Fruit fly (Drosophila melanogaster): ENCODE measurements around the gene PIG-F.

Gene PIG-F

DNA sequence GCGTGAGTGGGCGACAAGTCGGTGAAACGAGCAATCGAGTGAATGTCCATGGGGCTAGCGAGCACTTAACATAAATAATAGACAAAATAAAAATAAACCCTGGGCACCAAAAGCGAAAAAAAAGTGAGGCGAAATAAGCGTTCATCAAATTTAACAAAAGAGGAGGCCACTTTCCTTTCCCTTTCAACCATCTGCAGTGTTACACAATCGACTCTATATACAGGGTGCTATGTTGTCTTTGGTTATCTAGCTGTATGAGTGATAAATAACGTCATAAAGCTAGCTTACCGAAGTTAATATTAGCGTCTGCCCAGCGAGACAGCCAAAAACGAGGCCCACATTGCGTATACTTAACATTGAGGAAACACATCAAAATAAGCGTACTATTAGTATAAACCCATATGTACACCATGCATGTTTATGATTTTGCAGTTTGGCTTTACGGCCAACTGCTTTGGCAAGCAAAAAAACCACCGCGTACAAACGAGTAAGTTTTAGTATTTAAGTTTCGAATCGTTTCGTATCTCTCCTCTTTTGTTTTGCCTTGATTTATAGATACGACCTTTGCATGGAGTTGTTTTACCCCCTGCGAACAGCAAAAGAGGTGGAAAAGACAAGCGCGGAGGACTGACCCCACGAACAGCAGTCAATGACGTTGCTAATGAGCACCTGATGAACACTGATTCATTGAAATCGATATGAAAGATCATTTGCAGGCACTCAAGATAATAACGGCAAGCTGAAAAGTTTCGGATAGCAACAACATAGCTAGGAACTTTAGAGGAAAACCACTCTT lies 47.2 kb upstream of the PIG-F start:
- no peak for TF ChIP-seq usp (GFP tag; optimal IDR thresholded peaks at IDR 0.05)
- TF ChIP-seq Mio (GFP tag; optimal IDR thresholded peaks at IDR 0.05): no peak
- TF ChIP-seq fru (GFP tag; optimal IDR thresholded peaks at IDR 0.05): no peak
- no peak for TF ChIP-seq Dif (GFP tag; optimal IDR thresholded peaks at IDR 0.05; ENCODE audit: partially characterized antibody)
- no peak for TF ChIP-seq GATAd (GFP tag; optimal IDR thresholded peaks at IDR 0.05)
- no peak for TF ChIP-seq HLH106 (tag; optimal IDR thresholded peaks at IDR 0.05)
- TF ChIP-seq dsf (GFP tag; optimal IDR thresholded peaks at IDR 0.05; ENCODE audit: borderline replicate concordance): no peak
- no peak for TF ChIP-seq CG9705 (GFP tag; optimal IDR thresholded peaks at IDR 0.05)
- TF ChIP-seq psq (GFP tag; optimal IDR thresholded peaks at IDR 0.05): no peak
- TF ChIP-seq jim (GFP tag; optimal IDR thresholded peaks at IDR 0.05): no peak
- no peak for TF ChIP-seq Dfd (GFP tag; optimal IDR thresholded peaks at IDR 0.05)
- TF ChIP-seq Hr83 (GFP tag; optimal IDR thresholded peaks at IDR 0.05; ENCODE audit: poor library complexity, severe bottlenecking): no peak
- no peak for TF ChIP-seq dmrt93B (GFP tag; optimal IDR thresholded peaks at IDR 0.05)
- no peak for TF ChIP-seq dl (GFP tag; optimal IDR thresholded peaks at IDR 0.05; ENCODE audit: insufficient read depth in 1 of 2, partially characterized antibody in 2 of 2)

DNA sequence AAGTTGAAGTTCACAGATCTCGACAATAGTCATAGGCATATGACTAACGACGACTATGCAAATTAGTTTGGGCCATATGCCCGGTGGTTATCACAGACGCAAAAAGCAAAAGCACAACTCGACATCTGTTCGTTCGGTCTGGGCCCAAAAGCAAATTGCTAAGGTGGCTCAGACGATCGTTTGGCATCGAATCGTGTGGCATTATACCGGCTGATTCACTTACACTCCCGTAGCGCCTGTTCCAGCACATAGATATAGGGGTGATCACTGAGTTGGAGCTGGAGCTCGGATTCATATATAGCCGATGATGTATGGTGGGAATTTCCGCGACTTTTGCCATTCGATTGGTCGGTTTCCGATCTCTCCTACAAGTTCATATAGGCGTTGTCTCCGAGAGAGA lies 46.1 kb upstream of the PIG-F start:
- TF ChIP-seq CrebA (GFP tag; optimal IDR thresholded peaks at IDR 0.05; ENCODE audit: borderline replicate concordance) (no peak), woc (GFP tag; optimal IDR thresholded peaks at IDR 0.05) (no peak), fru (GFP tag; optimal IDR thresholded peaks at IDR 0.05) (no peak), CG32264 (GFP tag; optimal IDR thresholded peaks at IDR 0.05) (no peak), lola (GFP tag; optimal IDR thresholded peaks at IDR 0.05) (no peak), jim (GFP tag; optimal IDR thresholded peaks at IDR 0.05) (no peak), N (GFP tag; optimal IDR thresholded peaks at IDR 0.05) (no peak), Hr78 (GFP tag; optimal IDR thresholded peaks at IDR 0.05) (no peak)

DNA sequence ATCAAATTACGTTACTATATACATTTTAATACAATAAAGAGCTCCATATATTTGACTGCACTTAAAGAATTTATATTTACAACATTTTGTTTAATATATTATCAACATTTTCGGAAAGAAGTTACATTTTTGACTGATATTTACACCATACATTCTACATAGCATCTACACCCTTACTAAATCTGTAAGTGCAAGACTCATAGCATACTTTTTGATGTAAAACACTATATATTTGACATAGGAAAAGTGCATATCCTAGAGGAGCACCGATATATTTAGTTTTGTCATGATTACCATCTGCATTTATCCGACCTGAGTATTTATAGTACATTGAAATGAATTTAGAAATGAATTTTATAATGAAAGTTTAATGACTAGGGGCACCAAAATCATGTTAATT lies 43.3 kb upstream of the PIG-F start:
- TF ChIP-seq dsf (GFP tag; optimal IDR thresholded peaks at IDR 0.05; ENCODE audit: borderline replicate concordance): no peak
- TF ChIP-seq Myc (optimal IDR thresholded peaks at IDR 0.05): peak; percentile 42

DNA sequence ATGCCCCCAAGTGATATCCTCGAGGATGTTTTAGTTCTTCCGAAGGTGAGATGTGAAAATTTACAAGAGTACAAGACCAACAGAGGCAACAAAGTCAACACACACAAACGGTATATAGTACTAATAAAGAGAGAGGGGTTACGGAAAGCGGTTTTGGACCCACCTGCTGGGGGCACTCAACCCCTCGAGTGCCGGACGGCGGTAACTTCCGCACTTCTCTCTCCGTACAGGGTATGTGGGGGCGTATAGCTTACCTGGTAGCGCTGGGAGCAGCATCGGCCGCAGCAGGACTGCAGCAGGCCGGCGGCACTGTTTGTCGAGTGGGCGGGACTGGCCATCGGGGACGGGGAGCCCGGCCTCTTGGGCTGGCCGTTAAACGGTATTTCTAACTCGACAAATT lies 42.8 kb upstream of the PIG-F start:
- no peak for TF ChIP-seq OdsH (GFP tag; optimal IDR thresholded peaks at IDR 0.05)
- no peak for TF ChIP-seq CG9705 (GFP tag; optimal IDR thresholded peaks at IDR 0.05)
- TF ChIP-seq brk (GFP tag; optimal IDR thresholded peaks at IDR 0.05): no peak
- no peak for TF ChIP-seq psq (GFP tag; optimal IDR thresholded peaks at IDR 0.05)
- no peak for TF ChIP-seq h (GFP tag; optimal IDR thresholded peaks at IDR 0.05)
- TF ChIP-seq pan (optimal IDR thresholded peaks at IDR 0.05): no peak
- TF ChIP-seq CrebA (GFP tag; optimal IDR thresholded peaks at IDR 0.05; ENCODE audit: borderline replicate concordance): no peak
- no peak for TF ChIP-seq CG32264 (GFP tag; optimal IDR thresholded peaks at IDR 0.05)
- TF ChIP-seq lola (GFP tag; optimal IDR thresholded peaks at IDR 0.05): no peak
- TF ChIP-seq rgr (GFP tag; optimal IDR thresholded peaks at IDR 0.05): no peak
- no peak for TF ChIP-seq Vsx2 (GFP tag; optimal IDR thresholded peaks at IDR 0.05; ENCODE audit: partially characterized antibody)
- no peak for TF ChIP-seq sage (GFP tag; optimal IDR thresholded peaks at IDR 0.05)
- TF ChIP-seq woc (GFP tag; optimal IDR thresholded peaks at IDR 0.05): no peak
- no peak for TF ChIP-seq Sp1 (GFP tag; optimal IDR thresholded peaks at IDR 0.05)
- TF ChIP-seq Dfd (GFP tag; optimal IDR thresholded peaks at IDR 0.05): no peak

dm6 chr3L:19574452-19574851 lies 37.8 kb upstream of the PIG-F start:
- TF ChIP-seq Dif (GFP tag; optimal IDR thresholded peaks at IDR 0.05; ENCODE audit: partially characterized antibody) (no peak), GATAd (GFP tag; optimal IDR thresholded peaks at IDR 0.05) (no peak), jim (GFP tag; optimal IDR thresholded peaks at IDR 0.05) (no peak), Jra (GFP tag; optimal IDR thresholded peaks at IDR 0.05) (no peak), OdsH (GFP tag; optimal IDR thresholded peaks at IDR 0.05) (no peak), fru (GFP tag; optimal IDR thresholded peaks at IDR 0.05) (no peak), Dfd (GFP tag; optimal IDR thresholded peaks at IDR 0.05) (peak; percentile 92)
